Fruit fly (Drosophila melanogaster) whole organism, adult: ENCODE results near the gene Pvr.

Experiments used
- CG11617 ChIP-seq: fragments of 200-800 bp; sonication (Bioruptor generic); optimal IDR thresholded peaks from 2 replicates; lab custom pipeline; 2017; ENCODE audit warnings: mild to moderate bottlenecking, missing biosample characterization, missing genetic modification reagents, missing genetic modification characterization
- CG7045 ChIP-seq: fragments of 200-800 bp; sonication (Bioruptor generic); optimal IDR thresholded peaks from 2 replicates; lab custom pipeline; 2017; ENCODE audit warnings: missing biosample characterization, mild to moderate bottlenecking, missing genetic modification characterization
- Clk ChIP-seq: fragments of 200-800 bp; sonication (Bioruptor generic); optimal IDR thresholded peaks from 2 replicates; lab custom pipeline; 2017; ENCODE audit warnings: missing biosample characterization, missing genetic modification characterization
- cic ChIP-seq: fragments of 200-800 bp; sonication (Bioruptor generic); optimal IDR thresholded peaks from 2 replicates; lab custom pipeline; 2017; ENCODE audit warnings: missing biosample characterization, mild to moderate bottlenecking, missing genetic modification characterization, moderate library complexity
- cnc ChIP-seq, 2 experiments: fragments of >200 bp; optimal IDR thresholded peaks; 2 replicates each; lab custom pipeline; 2017

DNA sequence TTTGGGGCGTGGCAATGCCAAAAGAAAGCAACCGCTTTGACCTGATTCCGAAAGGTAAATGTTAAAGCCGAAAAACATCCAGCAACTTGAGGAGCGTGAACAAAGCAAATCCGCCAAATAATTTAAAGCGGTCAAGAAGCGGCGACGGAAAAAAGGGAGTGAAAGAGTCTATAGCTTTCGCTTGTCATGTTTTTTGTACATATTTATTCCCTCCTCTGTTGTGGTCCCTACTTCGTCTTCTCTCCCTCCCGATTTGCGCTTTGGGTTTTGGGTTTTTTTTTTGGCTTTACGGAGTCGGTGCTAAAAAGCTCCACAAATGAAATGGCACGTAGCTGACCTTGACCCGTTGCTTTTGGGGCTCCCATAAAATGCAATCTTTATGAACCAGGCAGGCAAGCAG lies 34.4 kb upstream of the Pvr start:
- TF ChIP-seq CG11617 (no peak), cic (GFP tag; lab: Kevin White, UChicago) (no peak), Clk (GFP tag; lab: Kevin White, UChicago) (no peak), cnc (optimal IDR thresholded peaks at IDR 0.05; lab: Kevin White, UChicago) (no peak), CG7045 (GFP tag; lab: Kevin White, UChicago) (no peak)
